Worm (Caenorhabditis elegans) whole organism, young adult: ENCODE results near the gene tmem-218.

Experiments
- F10E7.11 ChIP-seq: sonication (generic microtip); optimal IDR thresholded peaks from 2 replicates; lab custom pipeline; 2017; ENCODE audit warnings: mild to moderate bottlenecking, missing genetic modification characterization, moderate library complexity, missing compliant biosample characterization
- F55B11.4 ChIP-seq: sonication (generic microtip); optimal IDR thresholded peaks from 2 replicates; lab custom pipeline; 2016; ENCODE audit warnings: missing compliant biosample characterization, missing genetic modification characterization, borderline replicate concordance; ENCODE audit not compliant: insufficient read depth
- K11D2.4 ChIP-seq: fragments of 200-800 bp; sonication (Bioruptor generic); IDR thresholded peaks from 2 replicates; pipeline ENCODE4 v1.3.6; 2022; ENCODE audit warnings: missing genetic modification reagents, missing genetic modification characterization, missing compliant biosample characterization
- bed-1 ChIP-seq: fragments of 200-800 bp; sonication (Bioruptor generic); IDR thresholded peaks from 2 replicates; pipeline ENCODE4 v1.3.6; 2022; ENCODE audit warnings: missing genetic modification reagents, missing genetic modification characterization, missing compliant biosample characterization
- ekl-4 ChIP-seq: fragments of 200-800 bp; sonication (Bioruptor generic); IDR thresholded peaks from 2 replicates; pipeline ENCODE4 v1.3.6; 2022; ENCODE audit warnings: missing genetic modification reagents, missing genetic modification characterization, missing compliant biosample characterization
- madf-3 ChIP-seq: fragments of 200-800 bp; sonication (Bioruptor generic); IDR thresholded peaks from 2 replicates; pipeline ENCODE4 v1.3.6; 2022; ENCODE audit warnings: missing genetic modification reagents, missing genetic modification characterization, missing compliant biosample characterization
- sea-2 ChIP-seq: fragments of 200-800 bp; sonication (Bioruptor generic); IDR thresholded peaks from 2 replicates; pipeline ENCODE4 v1.3.6; 2022; ENCODE audit warnings: missing genetic modification characterization, missing compliant biosample characterization
- snpc-4 ChIP-seq, 5 experiments: fragments of 150-350 bp in 1 of 5; sonication (generic microtip) in 4 of 5; optimal IDR thresholded peaks; 2 replicates each; lab custom pipeline; 2014 to 2018; ENCODE audit warnings: missing genetic modification characterization in 5 of 5, missing biosample characterization in 3 of 5, antibody characterized with exemption in 2 of 5, mild to moderate bottlenecking in 2 of 5, missing compliant biosample characterization in 2 of 5, missing genotype in 2 of 5, moderate library complexity in 2 of 5, missing genetic modification reagents in 1 of 5
- unc-62 ChIP-seq: fragments of 150-350 bp; optimal IDR thresholded peaks from 2 replicates; lab custom pipeline; 2014; ENCODE audit warnings: missing biosample characterization, missing genetic modification reagents, missing genetic modification characterization

DNA sequence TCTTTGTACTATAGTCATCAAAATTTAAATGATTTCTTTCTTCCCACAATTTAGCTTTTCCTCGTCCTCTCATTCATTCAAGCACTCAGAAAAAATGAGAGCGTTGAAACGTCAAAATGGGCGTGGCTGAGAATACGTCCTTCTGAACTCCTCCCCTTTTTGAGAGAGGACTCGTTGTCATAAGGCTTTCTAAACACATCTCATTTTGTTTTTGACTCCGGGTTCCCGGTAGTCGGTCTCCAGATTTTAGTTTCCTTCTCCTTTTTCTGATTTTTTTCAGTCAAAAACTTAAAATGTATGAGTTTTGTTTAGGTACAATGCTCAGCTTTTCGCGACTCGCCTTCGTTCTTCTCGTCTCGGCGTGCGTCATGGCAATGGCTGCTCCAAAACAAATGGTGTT lies 12.7 kb downstream of the tmem-218 start, which contains the start of gene nlp-6:
- TF ChIP-seq K11D2.4 (GFP tag; lab: Robert Waterston, UW) (no peak), snpc-4 (GFP tag; optimal IDR thresholded peaks at IDR 0.05; lab: Kevin White, UChicago) (no peak), snpc-4 (tag; optimal IDR thresholded peaks at IDR 0.05; lab: Kevin White, UChicago) (no peak), unc-62 (GFP tag; lab: Kevin White, UChicago) (no peak), ekl-4 (GFP tag; lab: Robert Waterston, UW) (no peak), madf-3 (GFP tag; lab: Robert Waterston, UW) (no peak), F10E7.11 (tag; lab: Kevin White, UChicago) (no peak), F55B11.4 (tag; lab: Kevin White, UChicago) (no peak), bed-1 (GFP tag; lab: Robert Waterston, UW) (no peak), sea-2 (GFP tag; lab: Robert Waterston, UW) (no peak)
